Worm (Caenorhabditis elegans) whole organism, young adult: ENCODE results near the gene mltn-11.

Source experiments
- F23B12.7 ChIP-seq: sonication (generic microtip); optimal IDR thresholded peaks from 2 replicates; lab custom pipeline; 2017; ENCODE audit warnings: missing genetic modification characterization, mild to moderate bottlenecking, missing compliant biosample characterization, antibody characterized with exemption, moderate library complexity; ENCODE audit not compliant: insufficient read depth
- dox-1 ChIP-seq: fragments of 200-800 bp; sonication (Bioruptor generic); IDR thresholded peaks from 2 replicates; pipeline ENCODE4 v1.3.6; 2022; ENCODE audit warnings: missing genetic modification reagents, missing genetic modification characterization, missing compliant biosample characterization
- dpl-1 ChIP-seq: fragments of 150-350 bp; optimal IDR thresholded peaks from 2 replicates; lab custom pipeline; 2014; ENCODE audit warnings: missing biosample characterization, missing genetic modification reagents, missing genetic modification characterization

- TF ChIP-seq dox-1 (GFP tag; lab: Robert Waterston, UW) (no peak), dpl-1 (GFP tag; lab: Kevin White, UChicago) (no peak), F23B12.7 (tag; lab: Kevin White, UChicago) (no peak)
These were observed at the start of gene mltn-11 for ce11 chrV:16635911-16636310.
